Worm (Caenorhabditis elegans): ENCODE measurements around the gene unc-3.

DNA sequence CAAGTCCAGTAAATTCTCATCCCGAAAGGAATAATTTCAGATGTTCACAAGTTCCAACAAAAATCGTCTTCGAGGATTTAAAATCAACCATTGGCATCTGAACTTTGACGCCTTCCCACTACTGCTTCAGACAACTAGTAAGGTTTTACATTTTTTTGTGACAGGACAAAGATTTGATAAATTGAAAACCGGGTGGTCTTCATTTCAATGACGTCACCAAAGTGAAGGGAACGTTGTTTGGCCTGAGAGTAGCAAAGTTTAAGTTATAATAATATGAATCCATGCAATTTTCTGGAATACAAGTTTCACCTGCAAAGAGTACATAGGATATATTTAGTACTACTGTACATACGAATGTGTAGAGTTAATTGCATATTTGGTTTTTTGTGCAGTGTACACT is 20.8 kb downstream of the unc-3 start:
- TF ChIP-seq mel-28 (tag; optimal IDR thresholded peaks at IDR 0.05; ENCODE audit: borderline replicate concordance) (no peak), snpc-4 (GFP tag; optimal IDR thresholded peaks at IDR 0.05) (no peak), snpc-4 (tag; optimal IDR thresholded peaks at IDR 0.05) (no peak), Y53G8AR.9 (GFP tag; conservative IDR thresholded peaks at IDR 0.05) (no peak), Y56A3A.18 (GFP tag; IDR thresholded peaks at IDR 0.05) (no peak)
